Fruit fly (Drosophila melanogaster) Kc167 (cell line): Measurements from ENCODE around the gene Ptpmeg2.

Source experiments
- Myc ChIP-seq: fragments of >200 bp; optimal IDR thresholded peaks from 2 replicates; lab custom pipeline; 2017; ENCODE audit warnings: missing external identifiers
- Sin3A ChIP-seq: fragments of >200 bp; optimal IDR thresholded peaks from 2 replicates; lab custom pipeline; 2018; ENCODE audit warnings: missing external identifiers
- h ChIP-seq: fragments of >200 bp; optimal IDR thresholded peaks from 3 replicates; lab custom pipeline; 2018; ENCODE audit warnings: missing external identifiers
- ttk ChIP-seq: sonication (Bioruptor generic); optimal IDR thresholded peaks from 2 replicates; lab custom pipeline; 2017; ENCODE audit warnings: missing external identifiers

DNA sequence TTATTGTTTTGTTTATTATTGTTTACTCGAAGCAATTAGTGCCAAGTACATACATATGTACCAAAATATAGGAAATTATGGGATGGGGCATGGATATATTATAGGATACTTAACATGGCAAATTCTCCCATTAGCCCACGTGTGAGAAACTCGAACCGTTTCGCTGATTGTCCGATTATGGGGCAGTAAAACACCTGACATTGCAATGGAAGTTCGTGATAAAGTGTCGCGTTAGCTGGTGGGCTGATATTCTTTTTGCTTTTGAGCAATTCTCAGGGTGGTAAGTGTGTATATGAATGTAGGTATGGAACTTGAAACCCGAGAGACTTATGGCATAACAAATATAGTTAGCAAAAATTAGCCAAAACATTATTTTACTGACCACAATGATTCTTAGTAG is 80.9 kb downstream of the Ptpmeg2 start:
- TF ChIP-seq ttk (lab: Kevin White, UChicago): no peak
- no peak for TF ChIP-seq Sin3A (lab: Kevin White, UChicago)
- no peak for TF ChIP-seq h (lab: Kevin White, UChicago)
- no peak for TF ChIP-seq Myc (lab: Kevin White, UChicago)
